Worm (Caenorhabditis elegans) whole organism, L2 larva: ENCODE measurements around the gene F46H6.5.

ENCODE experiments used
- C34F6.9 ChIP-seq: fragments of 150-350 bp; optimal IDR thresholded peaks from 2 replicates; lab custom pipeline; 2014; ENCODE audit warnings: missing biosample characterization, missing genetic modification characterization
- F13H6.1 ChIP-seq: sonication (generic microtip); optimal IDR thresholded peaks from 2 replicates; lab custom pipeline; 2016; ENCODE audit warnings: missing genetic modification characterization, missing compliant biosample characterization
- R02D3.7 ChIP-seq: fragments of 150-350 bp; optimal IDR thresholded peaks from 2 replicates; lab custom pipeline; 2014; ENCODE audit warnings: missing biosample characterization, missing genetic modification characterization
- Y55F3AM.14 ChIP-seq: fragments of 200-800 bp; sonication (Bioruptor generic); optimal IDR thresholded peaks from 2 replicates; lab custom pipeline; 2018; ENCODE audit warnings: mild to moderate bottlenecking, missing genetic modification characterization, missing compliant biosample characterization
- ZK546.5 ChIP-seq: sonication (generic microtip); optimal IDR thresholded peaks from 2 replicates; lab custom pipeline; 2017; ENCODE audit warnings: missing biosample characterization, missing genetic modification characterization
- alr-1 ChIP-seq: fragments of 150-350 bp; optimal IDR thresholded peaks from 2 replicates; lab custom pipeline; 2014; ENCODE audit warnings: missing biosample characterization, missing genetic modification characterization
- aly-2 ChIP-seq: fragments of 150-350 bp; optimal IDR thresholded peaks from 2 replicates; lab custom pipeline; 2014; ENCODE audit warnings: missing biosample characterization, missing genetic modification characterization
- ama-1 ChIP-seq: fragments of 150-350 bp; optimal IDR thresholded peaks from 2 replicates; lab custom pipeline; 2018; ENCODE audit warnings: inconsistent platforms
- blmp-1 ChIP-seq: sonication (generic microtip); optimal IDR thresholded peaks from 2 replicates; lab custom pipeline; 2017; ENCODE audit warnings: missing genetic modification characterization, mild to moderate bottlenecking, missing compliant biosample characterization, antibody characterized with exemption, moderate library complexity; ENCODE audit not compliant: insufficient read depth
- ceh-16 ChIP-seq: fragments of 150-350 bp; optimal IDR thresholded peaks from 2 replicates; lab custom pipeline; 2014; ENCODE audit warnings: missing biosample characterization, missing genetic modification characterization
- ceh-82 ChIP-seq: fragments of 150-350 bp; optimal IDR thresholded peaks from 2 replicates; lab custom pipeline; 2014; ENCODE audit warnings: missing biosample characterization, missing genetic modification characterization
- crh-2 ChIP-seq: sonication (generic microtip); optimal IDR thresholded peaks from 2 replicates; lab custom pipeline; 2017; ENCODE audit warnings: missing biosample characterization, missing genetic modification characterization
- dmd-4 ChIP-seq: sonication (generic microtip); optimal IDR thresholded peaks from 2 replicates; lab custom pipeline; 2017; ENCODE audit warnings: missing biosample characterization, missing genetic modification characterization
- egl-27 ChIP-seq: sonication (generic microtip); optimal IDR thresholded peaks from 3 replicates; lab custom pipeline; 2017; ENCODE audit warnings: missing biosample characterization, missing genetic modification reagents, missing genetic modification characterization
- elt-1 ChIP-seq: fragments of 150-350 bp; optimal IDR thresholded peaks from 2 replicates; lab custom pipeline; 2014; ENCODE audit warnings: missing biosample characterization, missing genetic modification characterization
- elt-3 ChIP-seq: sonication (generic microtip); optimal IDR thresholded peaks from 2 replicates; lab custom pipeline; 2017; ENCODE audit warnings: missing biosample characterization, missing genetic modification characterization
- fos-1 ChIP-seq: fragments of 150-350 bp; optimal IDR thresholded peaks from 2 replicates; lab custom pipeline; 2014; ENCODE audit warnings: missing biosample characterization, missing genetic modification characterization
- gmeb-1 ChIP-seq: fragments of 150-350 bp; optimal IDR thresholded peaks from 2 replicates; lab custom pipeline; 2014; ENCODE audit warnings: missing biosample characterization, missing genetic modification characterization
- lin-11 ChIP-seq: fragments of 150-350 bp; sonication (generic microtip); optimal IDR thresholded peaks from 2 replicates; lab custom pipeline; 2014; ENCODE audit warnings: missing biosample characterization, missing genetic modification characterization, inconsistent platforms, mixed read lengths
- lin-13 ChIP-seq: fragments of 150-350 bp; optimal IDR thresholded peaks from 2 replicates; lab custom pipeline; 2014; ENCODE audit warnings: missing biosample characterization, missing genetic modification reagents, missing genetic modification characterization
- lin-39 ChIP-seq: fragments of 150-350 bp; optimal IDR thresholded peaks from 2 replicates; lab custom pipeline; 2014; ENCODE audit warnings: missing biosample characterization, missing genetic modification reagents, missing genetic modification characterization
- lsy-2 ChIP-seq, 2 experiments: fragments of 150-350 bp in 1 of 2; sonication (generic microtip) in 1 of 2; optimal IDR thresholded peaks; 2 replicates each; lab custom pipeline; 2014 to 2017; ENCODE audit warnings: missing biosample characterization in 2 of 2, missing genetic modification characterization in 2 of 2
- mab-5 ChIP-seq: fragments of 150-350 bp; optimal IDR thresholded peaks from 2 replicates; lab custom pipeline; 2014; ENCODE audit warnings: missing biosample characterization, missing genetic modification characterization
- mbf-1 ChIP-seq: sonication (generic microtip); optimal IDR thresholded peaks from 2 replicates; lab custom pipeline; 2017; ENCODE audit warnings: missing biosample characterization, missing genetic modification characterization
- nhr-10 ChIP-seq: sonication (generic microtip); optimal IDR thresholded peaks from 2 replicates; lab custom pipeline; 2017; ENCODE audit warnings: missing biosample characterization, missing genetic modification characterization
- nhr-11 ChIP-seq: fragments of 150-350 bp; optimal IDR thresholded peaks from 2 replicates; lab custom pipeline; 2014; ENCODE audit warnings: missing biosample characterization, missing genetic modification characterization
- nhr-12 ChIP-seq: fragments of 150-350 bp; optimal IDR thresholded peaks from 2 replicates; lab custom pipeline; 2014; ENCODE audit warnings: missing biosample characterization, missing genetic modification characterization
- nhr-129 ChIP-seq: fragments of 150-350 bp; optimal IDR thresholded peaks from 2 replicates; lab custom pipeline; 2014; ENCODE audit warnings: missing biosample characterization, missing genetic modification characterization
- nhr-21 ChIP-seq: fragments of 150-350 bp; optimal IDR thresholded peaks from 2 replicates; lab custom pipeline; 2014; ENCODE audit warnings: missing biosample characterization, missing genetic modification characterization
- nhr-23 ChIP-seq: fragments of 150-350 bp; optimal IDR thresholded peaks from 2 replicates; lab custom pipeline; 2014; ENCODE audit warnings: missing biosample characterization, missing genetic modification reagents, missing genetic modification characterization
- nhr-237 ChIP-seq: fragments of 150-350 bp; optimal IDR thresholded peaks from 2 replicates; lab custom pipeline; 2014; ENCODE audit warnings: missing biosample characterization, missing genetic modification characterization
- nhr-25 ChIP-seq: fragments of 150-350 bp; sonication (generic microtip); optimal IDR thresholded peaks from 3 replicates; lab custom pipeline; 2014; ENCODE audit warnings: missing biosample characterization, missing genetic modification characterization
- nhr-6 ChIP-seq: fragments of 150-350 bp; optimal IDR thresholded peaks from 2 replicates; lab custom pipeline; 2014; ENCODE audit warnings: missing biosample characterization, missing genetic modification characterization
- nhr-77 ChIP-seq: fragments of 150-350 bp; optimal IDR thresholded peaks from 2 replicates; lab custom pipeline; 2014; ENCODE audit warnings: missing biosample characterization, missing genetic modification characterization
- peb-1 ChIP-seq: fragments of 150-350 bp; optimal IDR thresholded peaks from 2 replicates; lab custom pipeline; 2014; ENCODE audit warnings: missing biosample characterization, missing genetic modification characterization
- sem-4 ChIP-seq: fragments of 150-350 bp; optimal IDR thresholded peaks from 2 replicates; lab custom pipeline; 2014; ENCODE audit warnings: missing biosample characterization, missing genetic modification reagents, missing genetic modification characterization
- skn-1 ChIP-seq: sonication (generic microtip); optimal IDR thresholded peaks from 2 replicates; lab custom pipeline; 2017; ENCODE audit warnings: missing biosample characterization, missing genetic modification characterization
- sma-3 ChIP-seq: sonication (generic microtip); optimal IDR thresholded peaks from 2 replicates; lab custom pipeline; 2016; ENCODE audit warnings: missing genetic modification reagents, missing genetic modification characterization, missing compliant biosample characterization
- sma-9 ChIP-seq, 2 experiments: fragments of 150-350 bp in 1 of 2; sonication (generic microtip) in 1 of 2; optimal IDR thresholded peaks; 2 replicates each; lab custom pipeline; 2014 to 2016; ENCODE audit warnings: missing genetic modification characterization in 2 of 2, mild to moderate bottlenecking in 1 of 2, missing biosample characterization in 1 of 2, missing compliant biosample characterization in 1 of 2, missing genetic modification reagents in 1 of 2, moderate library complexity in 1 of 2
- snpc-4 ChIP-seq: fragments of 150-350 bp; optimal IDR thresholded peaks from 2 replicates; lab custom pipeline; 2014; ENCODE audit warnings: missing biosample characterization, missing genetic modification characterization
- unc-39 ChIP-seq: fragments of 150-350 bp; optimal IDR thresholded peaks from 2 replicates; lab custom pipeline; 2014; ENCODE audit warnings: missing biosample characterization, missing genetic modification characterization
- unc-55 ChIP-seq: fragments of 150-350 bp; sonication (generic microtip); optimal IDR thresholded peaks from 3 replicates; lab custom pipeline; 2014; ENCODE audit warnings: missing biosample characterization, missing genetic modification reagents, missing genetic modification characterization
- unc-62 ChIP-seq: fragments of 150-350 bp; optimal IDR thresholded peaks from 2 replicates; lab custom pipeline; 2014; ENCODE audit warnings: missing biosample characterization, missing genetic modification reagents, missing genetic modification characterization
- zag-1 ChIP-seq: fragments of 150-350 bp; optimal IDR thresholded peaks from 2 replicates; lab custom pipeline; 2014; ENCODE audit warnings: missing biosample characterization, missing genetic modification characterization
- ztf-1 ChIP-seq: fragments of 200-800 bp; sonication (Bioruptor generic); conservative IDR thresholded peaks from 2 replicates; pipeline ENCODE4 v1.3.6; 2022; ENCODE audit warnings: missing genetic modification characterization, missing compliant biosample characterization
- ztf-11 ChIP-seq: sonication (generic microtip); optimal IDR thresholded peaks from 2 replicates; lab custom pipeline; 2017; ENCODE audit warnings: missing biosample characterization, missing genetic modification characterization
- ztf-4 ChIP-seq: fragments of 150-350 bp; optimal IDR thresholded peaks from 2 replicates; lab custom pipeline; 2014; ENCODE audit warnings: missing biosample characterization, missing genetic modification characterization

The F46H6.5 gene

DNA sequence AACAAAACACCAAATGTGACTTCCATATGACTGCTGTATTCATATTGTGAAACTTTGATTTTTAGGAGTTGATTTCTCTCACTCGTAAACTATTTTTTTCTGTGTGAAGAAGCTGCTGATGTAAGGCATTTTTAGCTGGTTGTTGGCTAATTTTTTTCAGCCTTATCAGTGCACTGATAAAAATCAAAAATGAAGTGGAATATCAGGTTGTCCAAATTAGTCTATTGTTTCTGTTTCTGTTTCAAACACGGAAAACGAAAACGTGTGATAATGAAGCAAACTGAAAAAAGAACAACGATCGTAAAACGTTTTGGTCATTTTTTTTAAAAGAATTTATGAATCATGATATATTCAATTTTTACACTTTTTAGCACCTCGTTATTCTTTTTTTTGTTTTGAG is 11.2 kb downstream of the F46H6.5 start:
- no peak for TF ChIP-seq zag-1
- no peak for TF ChIP-seq elt-3
- peak; percentile 39 for TF ChIP-seq crh-2
- TF ChIP-seq nhr-237, result no peak
- TF ChIP-seq fos-1 (tag; lab: Kevin White, UChicago), result peak; percentile 91
- no peak for TF ChIP-seq Y55F3AM.14 (GFP tag; lab: Kevin White, UChicago)
- TF ChIP-seq nhr-10, result no peak

DNA sequence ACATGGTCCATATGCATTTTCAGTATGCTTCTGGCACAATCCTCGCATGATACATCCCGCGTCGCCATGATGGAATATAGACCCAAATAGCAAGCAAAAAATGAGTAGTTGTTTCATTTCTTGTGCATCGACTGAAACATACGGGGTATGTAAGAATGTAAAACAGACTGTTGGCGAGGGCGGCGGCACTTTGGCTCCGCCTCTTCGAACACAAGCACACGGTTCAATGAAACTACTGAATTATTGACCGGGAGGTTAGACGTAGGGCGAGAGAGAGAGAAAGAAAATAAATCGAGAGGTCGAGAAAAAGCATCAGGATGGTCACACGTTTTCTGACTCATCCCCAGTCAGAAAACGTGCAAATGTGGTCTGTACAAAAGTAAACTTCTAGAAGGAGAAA is 12.0 kb downstream of the F46H6.5 start:
- TF ChIP-seq aly-2 (tag; lab: Kevin White, UChicago) (no peak), mbf-1 (tag; lab: Kevin White, UChicago) (no peak), alr-1 (no peak), nhr-11 (no peak), unc-39 (tag; lab: Kevin White, UChicago) (no peak), elt-3 (no peak), zag-1 (no peak), nhr-6 (tag; lab: Kevin White, UChicago) (no peak), ztf-4 (tag; lab: Kevin White, UChicago) (no peak)

DNA sequence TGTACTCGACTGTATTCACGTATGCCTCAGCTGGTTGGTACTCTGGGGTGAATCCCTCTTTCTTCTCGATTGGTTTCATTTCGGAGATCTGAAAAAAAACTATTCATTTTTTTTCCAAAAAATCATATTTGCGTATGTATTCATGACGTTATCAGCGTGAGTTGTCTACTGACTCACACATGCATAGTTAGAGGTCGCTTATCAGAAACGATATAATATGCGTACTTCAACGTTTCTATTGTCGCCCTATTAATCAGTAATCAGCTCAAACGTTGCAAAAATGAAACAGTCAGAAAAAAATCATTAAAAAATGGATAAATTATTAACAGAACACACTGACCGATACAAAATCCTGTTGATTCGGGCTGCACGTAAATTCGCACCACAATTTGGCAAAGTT is 13.5 kb downstream of the F46H6.5 start:
- TF ChIP-seq Y55F3AM.14 (GFP tag; lab: Kevin White, UChicago) (no peak), crh-2 (peak; percentile 41), fos-1 (tag; lab: Kevin White, UChicago) (peak; percentile 99)
- TF ChIP-seq, all 48 proteins: peak for 2

DNA sequence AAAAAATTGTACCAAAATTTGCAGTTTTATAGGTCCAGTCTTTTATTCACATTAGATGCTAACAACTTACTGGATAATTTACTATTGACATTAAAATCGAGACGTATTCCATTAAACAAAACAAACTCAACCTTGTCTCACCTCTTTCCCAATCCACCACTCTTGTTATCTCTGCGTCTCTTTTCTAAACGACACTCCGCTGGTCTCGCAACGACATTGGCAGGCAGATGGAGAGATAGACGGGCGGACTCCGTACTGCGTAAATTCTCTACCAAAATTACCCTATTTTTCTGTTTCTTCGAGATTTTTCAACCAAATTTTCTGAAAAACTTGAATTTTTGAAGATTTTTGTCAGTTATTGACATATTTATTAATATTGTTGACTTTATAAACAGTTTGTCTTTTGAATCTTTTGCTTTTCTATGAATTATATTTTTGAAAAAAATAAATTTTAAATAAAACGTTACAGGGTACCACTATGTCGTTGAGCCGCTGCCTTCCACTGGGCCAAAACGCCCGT is 22.7 kb downstream of the F46H6.5 start, which contains the start of gene asb-2:
Gene asb-2, plus strand, starts transcription at position 470 of the 520 bp plus-strand sequence.
- TF ChIP-seq dmd-4 (tag; lab: Kevin White, UChicago) (no peak), lin-39 (tag; lab: Kevin White, UChicago) (no peak), mbf-1 (tag; lab: Kevin White, UChicago) (no peak), lsy-2 (tag; optimal IDR thresholded peaks at IDR 0.05; lab: Kevin White, UChicago) (peak; percentile 71 to 93), nhr-25 (tag; lab: Kevin White, UChicago) (peak; percentile 86), nhr-21 (tag; lab: Kevin White, UChicago) (peak; percentile 87), egl-27 (peak; percentile 58), elt-3 (no peak), nhr-129 (peak; percentile 94), lin-13 (GFP tag; lab: Kevin White, UChicago) (peak; percentile 91), ama-1 (no peak), mab-5 (tag; lab: Kevin White, UChicago) (peak; percentile 66), unc-55 (GFP tag; lab: Kevin White, UChicago) (peak; percentile 88), unc-39 (tag; lab: Kevin White, UChicago) (no peak), R02D3.7 (tag; lab: Kevin White, UChicago) (peak; percentile 4), ztf-11 (tag; lab: Kevin White, UChicago) (no peak), sma-9 (GFP tag; optimal IDR thresholded peaks at IDR 0.05; lab: Kevin White, UChicago) (peak; percentile 88), sma-9 (tag; optimal IDR thresholded peaks at IDR 0.05; lab: Kevin White, UChicago) (no peak), ceh-82 (tag; lab: Kevin White, UChicago) (no peak), ceh-16 (tag; lab: Kevin White, UChicago) (peak; percentile 42), alr-1 (no peak), F13H6.1 (peak; percentile 78), crh-2 (peak; percentile 89), peb-1 (tag; lab: Kevin White, UChicago) (no peak), nhr-237 (no peak), nhr-12 (tag; lab: Kevin White, UChicago) (no peak), ztf-1 (GFP tag; lab: Robert Waterston, UW) (no peak), nhr-11 (no peak), C34F6.9 (tag; lab: Kevin White, UChicago) (peak; percentile 95), elt-1 (no peak), sma-3 (peak; percentile 90), aly-2 (tag; lab: Kevin White, UChicago) (no peak), fos-1 (tag; lab: Kevin White, UChicago) (peak; percentile 78), sem-4 (tag; lab: Kevin White, UChicago) (peak; percentile 77), snpc-4 (tag; lab: Kevin White, UChicago) (peak; percentile 62), blmp-1 (peak; percentile 43), nhr-77 (no peak), unc-62 (GFP tag; lab: Kevin White, UChicago) (no peak), skn-1 (no peak), Y55F3AM.14 (GFP tag; lab: Kevin White, UChicago) (no peak), nhr-6 (tag; lab: Kevin White, UChicago) (peak; percentile 57), nhr-23 (tag; lab: Kevin White, UChicago) (no peak), ZK546.5 (tag; lab: Kevin White, UChicago) (no peak), zag-1 (peak; percentile 50), lin-11 (tag; lab: Kevin White, UChicago) (peak; percentile 78), gmeb-1 (tag; lab: Kevin White, UChicago) (peak; percentile 78)
